Fruit fly (Drosophila melanogaster): ENCODE results near the gene CG34433.

Gene CG34433

DNA sequence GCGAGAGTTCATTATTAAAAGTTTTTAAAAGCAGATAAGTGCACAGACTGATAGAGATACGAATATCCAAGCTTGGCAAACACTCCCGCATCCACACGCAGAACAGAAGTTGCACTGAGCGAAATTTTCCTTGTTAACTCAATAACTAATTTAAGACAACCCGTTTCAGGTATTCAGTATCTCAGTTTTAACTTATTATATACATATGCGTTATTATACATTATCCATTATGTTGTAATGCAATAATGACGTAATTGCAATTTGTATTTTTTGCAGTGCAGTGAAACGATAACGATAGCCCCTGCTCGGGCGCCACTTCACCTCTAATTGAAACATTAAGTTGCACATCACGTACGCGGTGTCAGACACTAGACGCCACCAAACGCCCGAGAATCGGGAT is 6.5 kb upstream of the CG34433 start (continued):
- TF ChIP-seq Fer3 (tag; optimal IDR thresholded peaks at IDR 0.05) (peak; percentile 6), Stat92E (GFP tag; optimal IDR thresholded peaks at IDR 0.05) (no peak), hb (GFP tag; IDR thresholded peaks at IDR 0.05; ENCODE audit: partially characterized antibody) (no peak), CG6654 (GFP tag; optimal IDR thresholded peaks at IDR 0.05) (no peak), Awh (GFP tag; IDR thresholded peaks at IDR 0.05) (no peak), CG9727 (GFP tag; optimal IDR thresholded peaks at IDR 0.05) (peak; percentile 23), unpg (GFP tag; optimal IDR thresholded peaks at IDR 0.05) (peak; percentile 42), Oli (tag; optimal IDR thresholded peaks at IDR 0.05) (peak; percentile 10), CG1233 (GFP tag; optimal IDR thresholded peaks at IDR 0.05) (peak; percentile 15), ci (GFP tag; IDR thresholded peaks at IDR 0.05) (0 out of 3 replicates have a peak, but pooled peaks have one; percentile 56), Ada2b (GFP tag; IDR thresholded peaks at IDR 0.05) (0 out of 2 replicates have a peak, but pooled peaks have one; percentile 20), Rfx (GFP tag; IDR thresholded peaks at IDR 0.05) (peak; percentile 45; the same call in 1 of the 2 replicates), chif (GFP tag; optimal IDR thresholded peaks at IDR 0.05) (peak in 1 of 2 experiments; percentile 3), prd (optimal IDR thresholded peaks at IDR 0.05) (no peak), prd (GFP tag; IDR thresholded peaks at IDR 0.05) (peak; percentile 68), CG32767 (GFP tag; IDR thresholded peaks at IDR 0.05) (no peak), lab (GFP tag; optimal IDR thresholded peaks at IDR 0.05) (peak; percentile 55), dysf (GFP tag; IDR thresholded peaks at IDR 0.05) (0 out of 3 replicates have a peak, but pooled peaks have one; percentile 27), Chrac-16 (GFP tag; optimal IDR thresholded peaks at IDR 0.05) (peak; percentile 9), bcd (GFP tag; optimal IDR thresholded peaks at IDR 0.05) (no peak), Hsf (GFP tag; optimal IDR thresholded peaks at IDR 0.05) (peak; percentile 9), stwl (tag; optimal IDR thresholded peaks at IDR 0.05) (no peak), croc (GFP tag; conservative IDR thresholded peaks at IDR 0.05) (0 out of 3 replicates have a peak, but pooled peaks have one; percentile 16), Hr51 (GFP tag; optimal IDR thresholded peaks at IDR 0.05) (peak in 1 of 2 experiments; percentile 11), pros (GFP tag; optimal IDR thresholded peaks at IDR 0.05) (no peak), CG14014 (GFP tag; IDR thresholded peaks at IDR 0.05) (0 out of 2 replicates have a peak, but pooled peaks have one; percentile 14), CG32772 (GFP tag; IDR thresholded peaks at IDR 0.05) (peak; percentile 40; the same call in 1 of the 2 replicates), tin (GFP tag; optimal IDR thresholded peaks at IDR 0.05) (peak; percentile 6), fd96Cb (tag; optimal IDR thresholded peaks at IDR 0.05) (peak; percentile 4), CHES-1-like (GFP tag; optimal IDR thresholded peaks at IDR 0.05) (no peak), Aef1 (GFP tag; IDR thresholded peaks at IDR 0.05) (peak; percentile 25; the same call in 1 of the 3 replicates), gem (tag; optimal IDR thresholded peaks at IDR 0.05) (peak; percentile 58), slbo (GFP tag; IDR thresholded peaks at IDR 0.05) (peak; percentile 19; the same call in 1 of the 2 replicates), ase (GFP tag; IDR thresholded peaks at IDR 0.05) (0 out of 3 replicates have a peak, but pooled peaks have one; percentile 14), CG8765 (GFP tag; IDR thresholded peaks at IDR 0.05) (no peak), CG15696 (tag; optimal IDR thresholded peaks at IDR 0.05) (peak; percentile 31), CG8388 (GFP tag; optimal IDR thresholded peaks at IDR 0.05) (peak; percentile 14), dmrt11E (tag; optimal IDR thresholded peaks at IDR 0.05) (peak; percentile 42), CG14667 (GFP tag; IDR thresholded peaks at IDR 0.05) (peak; percentile 36; the same call in 1 of the 2 replicates), pan (optimal IDR thresholded peaks at IDR 0.05) (no peak), pan (GFP tag; optimal IDR thresholded peaks at IDR 0.05 in 1 of 2, IDR thresholded peaks at IDR 0.05 in 1 of 2) (peak in 1 of 2 experiments; percentile 33), wek (GFP tag; optimal IDR thresholded peaks at IDR 0.05) (no peak), sob (GFP tag; IDR thresholded peaks at IDR 0.05) (no peak), dpn (GFP tag; optimal IDR thresholded peaks at IDR 0.05) (peak in 1 of 2 experiments; percentile 2), tgo (GFP tag; IDR thresholded peaks at IDR 0.05) (peak; percentile 34; the same call in 2 of the 3 replicates), Bgb (GFP tag; IDR thresholded peaks at IDR 0.05; ENCODE audit: partially characterized antibody) (no peak), nmo (GFP tag; optimal IDR thresholded peaks at IDR 0.05) (peak; percentile 18), CG3726 (GFP tag; IDR thresholded peaks at IDR 0.05) (0 out of 3 replicates have a peak, but pooled peaks have one; percentile 59), Sox102F (GFP tag; optimal IDR thresholded peaks at IDR 0.05) (peak; percentile 14)
